Fruit fly (Drosophila melanogaster) whole organism, embryonic: Measurements from ENCODE around the gene ebd1.
A peak's percentile ranks its signal among the peaks of the same experiment; 100 is the strongest.

Experiments used
- Awh ChIP-seq: fragments of 200-800 bp; sonication (Bioruptor generic); IDR thresholded peaks from 2 replicates; pipeline ENCODE4, ENCODE4 v1.3.6; 2022; ENCODE audit warnings: missing biosample characterization, missing genetic modification characterization
- B-H1 ChIP-seq: fragments of 200-800 bp; sonication (Bioruptor generic); IDR thresholded peaks from 3 replicates; pipeline ENCODE4 v1.3.6; 2022; ENCODE audit warnings: missing biosample characterization, missing genetic modification characterization
- CG14965 ChIP-seq: fragments of 200-800 bp; sonication (Bioruptor generic); optimal IDR thresholded peaks from 2 replicates; lab custom pipeline; 2016; ENCODE audit warnings: missing biosample characterization, missing genetic modification characterization, borderline replicate concordance
- CG2120 ChIP-seq: fragments of 200-800 bp; sonication (Bioruptor generic); optimal IDR thresholded peaks from 3 replicates; lab custom pipeline; 2016; ENCODE audit warnings: missing biosample characterization, missing genetic modification characterization
- CG2889 ChIP-seq: fragments of 200-800 bp; sonication (Bioruptor generic); IDR thresholded peaks from 3 replicates; pipeline ENCODE4 v1.3.6; 2022; ENCODE audit warnings: missing biosample characterization, missing genetic modification characterization
- CG4360 ChIP-seq: fragments of 200-800 bp; sonication (Bioruptor generic); IDR thresholded peaks from 2 replicates; pipeline ENCODE4 v1.3.6; 2022; ENCODE audit warnings: missing biosample characterization, missing genetic modification characterization
- CG6689 ChIP-seq: fragments of 200-800 bp; sonication (Bioruptor generic); IDR thresholded peaks from 2 replicates; pipeline ENCODE4 v1.3.6; 2022; ENCODE audit warnings: missing biosample characterization, missing genetic modification characterization
- CG6765 ChIP-seq: fragments of 200-800 bp; sonication (Bioruptor generic); optimal IDR thresholded peaks from 3 replicates; lab custom pipeline; 2017; ENCODE audit warnings: missing biosample characterization, mild to moderate bottlenecking, missing genetic modification characterization
- CG7357 ChIP-seq: fragments of 200-800 bp; sonication (Bioruptor generic); IDR thresholded peaks from 3 replicates; pipeline ENCODE4 v1.3.6; 2022; ENCODE audit warnings: missing biosample characterization, missing genetic modification characterization
- CG9797 ChIP-seq: fragments of 200-800 bp; sonication (Bioruptor generic); optimal IDR thresholded peaks from 3 replicates; lab custom pipeline; 2018; ENCODE audit warnings: missing biosample characterization, mild to moderate bottlenecking, missing genetic modification characterization
- CHES-1-like ChIP-seq: fragments of 200-800 bp; sonication (Bioruptor generic); optimal IDR thresholded peaks from 2 replicates; lab custom pipeline; 2016; ENCODE audit warnings: missing biosample characterization, missing genetic modification characterization
- CkIIα-i1 ChIP-seq: fragments of 200-800 bp; sonication (Bioruptor generic); IDR thresholded peaks from 2 replicates; pipeline ENCODE4 v1.3.6; 2022; ENCODE audit warnings: missing biosample characterization, missing genetic modification characterization
- CrebB ChIP-seq: fragments of 200-800 bp; sonication (Bioruptor generic); optimal IDR thresholded peaks from 3 replicates; lab custom pipeline; 2018; ENCODE audit warnings: missing biosample characterization, mild to moderate bottlenecking, missing genetic modification characterization
- D ChIP-seq, 2 experiments: fragments of 200-800 bp in 1 of 2; fragments of >200 bp in 1 of 2; sonication (Bioruptor generic) in 1 of 2; optimal IDR thresholded peaks; 2 replicates in 1 of 2; 3 replicates in 1 of 2; lab custom pipeline; 2017; ENCODE audit warnings: mild to moderate bottlenecking in 1 of 2, missing biosample characterization in 1 of 2, missing genetic modification characterization in 1 of 2, missing genetic modification reagents in 1 of 2
- Dref ChIP-seq: fragments of 200-800 bp; sonication (Bioruptor generic); IDR thresholded peaks from 2 replicates; pipeline ENCODE4 v1.3.6; 2022; ENCODE audit warnings: missing biosample characterization, missing genetic modification characterization
- E2f2 ChIP-seq: fragments of 200-800 bp; sonication (Bioruptor generic); IDR thresholded peaks from 2 replicates; pipeline ENCODE4 v1.3.6; 2022; ENCODE audit warnings: missing biosample characterization, missing genetic modification characterization
- Eip74EF ChIP-seq, 2 experiments: fragments of 200-800 bp in 1 of 2; fragments of >200 bp in 1 of 2; sonication (Bioruptor generic) in 1 of 2; optimal IDR thresholded peaks; 2 replicates each; lab custom pipeline; 2017 to 2019; ENCODE audit warnings: missing biosample characterization in 2 of 2, missing genetic modification characterization in 2 of 2, mild to moderate bottlenecking in 1 of 2, moderate library complexity in 1 of 2
- Ets65A ChIP-seq: fragments of 200-800 bp; sonication (Bioruptor generic); peaks from one replicate; lab custom pipeline; 2016; ENCODE audit warnings: missing biosample characterization, missing genetic modification characterization
- Ets97D ChIP-seq: fragments of 200-800 bp; sonication (Bioruptor generic); optimal IDR thresholded peaks from 3 replicates; lab custom pipeline; 2016; ENCODE audit warnings: missing biosample characterization, missing genetic modification characterization
- HLH3B ChIP-seq: fragments of 200-800 bp; sonication (Bioruptor generic); IDR thresholded peaks from 2 replicates; pipeline ENCODE4 v1.3.6; 2022; ENCODE audit warnings: missing biosample characterization, missing genetic modification characterization
- Hr51 ChIP-seq, 2 experiments: fragments of 200-800 bp; sonication (Bioruptor generic); optimal IDR thresholded peaks; 2 replicates in 1 of 2; 3 replicates in 1 of 2; lab custom pipeline; 2016 to 2018; ENCODE audit warnings: missing biosample characterization in 2 of 2, missing genetic modification characterization in 2 of 2, mild to moderate bottlenecking in 1 of 2, moderate library complexity in 1 of 2
- Lhr ChIP-seq: fragments of 200-800 bp; sonication (Bioruptor generic); optimal IDR thresholded peaks from 3 replicates; lab custom pipeline; 2017; ENCODE audit warnings: mild to moderate bottlenecking, missing biosample characterization, missing genetic modification reagents, missing genetic modification characterization
- MTF-1 ChIP-seq: fragments of 200-800 bp; sonication (Bioruptor generic); optimal IDR thresholded peaks from 2 replicates; lab custom pipeline; 2018; ENCODE audit warnings: missing biosample characterization, mild to moderate bottlenecking, missing genetic modification characterization, borderline replicate concordance
- Myb ChIP-seq: fragments of 200-800 bp; sonication (Bioruptor generic); optimal IDR thresholded peaks from 2 replicates; lab custom pipeline; 2016; ENCODE audit warnings: missing biosample characterization, missing genetic modification characterization
- Nf-YB ChIP-seq: fragments of 200-800 bp; sonication (Bioruptor generic); optimal IDR thresholded peaks from 3 replicates; lab custom pipeline; 2019; ENCODE audit warnings: missing biosample characterization, mild to moderate bottlenecking, missing genetic modification characterization, moderate library complexity
- Nf-YC ChIP-seq: fragments of 200-800 bp; optimal IDR thresholded peaks from 3 replicates; lab custom pipeline; 2019; ENCODE audit warnings: missing biosample characterization, mild to moderate bottlenecking, missing genetic modification characterization, moderate library complexity
- al ChIP-seq: fragments of 200-800 bp; sonication (Bioruptor generic); IDR thresholded peaks from 2 replicates; pipeline ENCODE4 v1.3.6; 2022; ENCODE audit warnings: missing biosample characterization, missing genetic modification characterization
- chif ChIP-seq, 2 experiments: fragments of 200-800 bp; sonication (Bioruptor generic); optimal IDR thresholded peaks; 3 replicates each; lab custom pipeline; 2016; ENCODE audit warnings: missing biosample characterization in 2 of 2, missing genetic modification characterization in 2 of 2
- crol ChIP-seq: fragments of 200-800 bp; sonication (Bioruptor generic); IDR thresholded peaks from 2 replicates; pipeline ENCODE4 v1.3.6; 2022; ENCODE audit warnings: missing biosample characterization, missing genetic modification characterization
- dati ChIP-seq: fragments of 200-800 bp; sonication (Bioruptor generic); IDR thresholded peaks from 2 replicates; pipeline ENCODE4 v1.3.6; 2022; ENCODE audit warnings: missing biosample characterization, missing genetic modification characterization
- dimm ChIP-seq: fragments of 200-800 bp; sonication (Bioruptor generic); IDR thresholded peaks from 2 replicates; pipeline ENCODE4 v1.3.6; 2022; ENCODE audit warnings: missing biosample characterization, missing genetic modification characterization
- en ChIP-seq: fragments of 200-800 bp; sonication (Bioruptor generic); optimal IDR thresholded peaks from 2 replicates; lab custom pipeline; 2016; ENCODE audit warnings: missing biosample characterization, missing genetic modification characterization
- eve ChIP-seq, 2 experiments: fragments of >200 bp; optimal IDR thresholded peaks; 2 replicates each; lab custom pipeline; 2017; ENCODE audit warnings: missing biosample characterization in 2 of 2, missing genetic modification characterization in 2 of 2
- ewg ChIP-seq: fragments of 200-800 bp; sonication (Bioruptor generic); optimal IDR thresholded peaks from 3 replicates; lab custom pipeline; 2017; ENCODE audit warnings: mild to moderate bottlenecking, missing biosample characterization, missing genetic modification reagents, missing genetic modification characterization
- fu2 ChIP-seq: fragments of 200-800 bp; sonication (Bioruptor generic); optimal IDR thresholded peaks from 2 replicates; lab custom pipeline; 2016; ENCODE audit warnings: missing biosample characterization, missing genetic modification characterization
- gro ChIP-seq: fragments of 200-800 bp; sonication (Bioruptor generic); optimal IDR thresholded peaks from 2 replicates; lab custom pipeline; 2016; ENCODE audit warnings: missing biosample characterization, missing genetic modification characterization
- h ChIP-seq: fragments of >200 bp; optimal IDR thresholded peaks from 2 replicates; lab custom pipeline; 2017
- hbn ChIP-seq: fragments of 200-800 bp; sonication (Bioruptor generic); IDR thresholded peaks from 2 replicates; pipeline ENCODE4 v1.3.6; 2022; ENCODE audit warnings: missing biosample characterization, missing genetic modification characterization; ENCODE audit not compliant: partially characterized antibody
- jing ChIP-seq: fragments of 200-800 bp; sonication (Bioruptor generic); optimal IDR thresholded peaks from 2 replicates; lab custom pipeline; 2018; ENCODE audit warnings: missing biosample characterization, mild to moderate bottlenecking, missing genetic modification characterization
- kay ChIP-seq: fragments of 200-800 bp; sonication (Bioruptor generic); optimal IDR thresholded peaks from 2 replicates; lab custom pipeline; 2016; ENCODE audit warnings: missing biosample characterization, missing genetic modification characterization
- luna ChIP-seq: fragments of 200-800 bp; sonication (Bioruptor generic); optimal IDR thresholded peaks from 2 replicates; lab custom pipeline; 2016; ENCODE audit warnings: missing biosample characterization, missing genetic modification characterization
- odd ChIP-seq: fragments of 200-800 bp; sonication (Bioruptor generic); optimal IDR thresholded peaks from 2 replicates; lab custom pipeline; 2017; ENCODE audit warnings: missing biosample characterization, mild to moderate bottlenecking, missing genetic modification characterization
- pan ChIP-seq, 4 experiments: fragments of >200 bp in 3 of 4; fragments of 200-800 bp in 1 of 4; sonication (Bioruptor generic) in 1 of 4; optimal IDR thresholded peaks in 3 of 4; IDR thresholded peaks in 1 of 4; 2 replicates each; pipeline versions ENCODE4 v1.3.6 to Lab custom; 2017 to 2022; ENCODE audit warnings: missing biosample characterization in 2 of 4, missing genetic modification characterization in 2 of 4, mixed read lengths in 1 of 4
- sna ChIP-seq: fragments of 200-800 bp; sonication (Bioruptor generic); IDR thresholded peaks from 2 replicates; pipeline ENCODE4 v1.3.6; 2022; ENCODE audit warnings: missing biosample characterization, missing genetic modification characterization; ENCODE audit not compliant: partially characterized antibody
- sob ChIP-seq: fragments of 200-800 bp; sonication (Bioruptor generic); IDR thresholded peaks from 2 replicates; pipeline ENCODE4 v1.3.6; 2022; ENCODE audit warnings: missing biosample characterization, missing genetic modification characterization
- sr ChIP-seq: fragments of 200-800 bp; sonication (Bioruptor generic); IDR thresholded peaks from 3 replicates; pipeline ENCODE4 v1.3.6; 2022; ENCODE audit warnings: missing biosample characterization, missing genetic modification characterization
- tna ChIP-seq: fragments of 200-800 bp; sonication (Bioruptor generic); IDR thresholded peaks from 2 replicates; pipeline ENCODE4 v1.3.6; 2022; ENCODE audit warnings: missing biosample characterization, missing genetic modification characterization; ENCODE audit not compliant: partially characterized antibody
- unpg ChIP-seq: fragments of 200-800 bp; sonication (Bioruptor generic); optimal IDR thresholded peaks from 3 replicates; lab custom pipeline; 2018; ENCODE audit warnings: missing biosample characterization, mild to moderate bottlenecking, missing genetic modification characterization, moderate library complexity

Gene ebd1

DNA sequence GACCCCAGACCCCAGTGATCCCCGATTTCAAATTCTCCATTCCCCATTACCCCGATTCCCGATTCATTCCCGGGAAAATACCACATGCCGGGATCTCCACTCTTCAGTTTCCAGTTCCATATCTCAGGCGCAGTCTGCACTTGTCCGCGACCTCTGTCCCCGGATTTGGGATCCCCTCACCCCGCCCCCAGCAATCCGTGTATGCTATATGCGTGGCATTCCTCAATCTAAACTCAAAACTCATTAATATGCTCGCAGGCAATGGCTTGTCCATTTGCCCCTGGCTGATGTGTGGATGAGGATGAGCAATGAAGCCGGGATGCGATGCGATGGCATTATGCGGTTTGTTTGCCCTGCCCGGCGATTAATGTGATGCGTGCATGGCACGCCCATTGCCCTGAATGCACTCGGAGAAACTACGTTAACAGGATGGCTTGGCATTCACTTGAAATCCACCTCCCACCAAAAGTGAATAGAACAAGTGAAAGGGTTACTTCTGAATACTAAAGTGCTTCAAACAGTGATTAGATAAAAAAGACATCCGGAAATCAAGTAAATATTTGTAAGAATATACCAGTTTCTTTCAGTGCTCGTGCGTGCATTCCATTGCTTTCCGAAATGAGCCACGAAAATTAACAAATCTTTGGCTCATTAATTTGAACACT is 40.3 kb upstream of the ebd1 start (continued):
- TF ChIP-seq Ets65A (GFP tag; lab: Kevin White, UChicago) (peak; percentile 98), Eip74EF (GFP tag; optimal IDR thresholded peaks at IDR 0.05; lab: Kevin White, UChicago) (peak in 1 of 2 experiments; percentile 30), h (lab: Kevin White, UChicago) (no peak), Nf-YC (tag; lab: Kevin White, UChicago) (no peak), sr (no peak), eve (GFP tag; optimal IDR thresholded peaks at IDR 0.05; lab: Kevin White, UChicago) (peak; percentile 18 to 48), al (no peak), en (GFP tag; lab: Kevin White, UChicago) (peak; percentile 72), D (optimal IDR thresholded peaks at IDR 0.05; lab: Kevin White, UChicago) (no peak), D (GFP tag; optimal IDR thresholded peaks at IDR 0.05; lab: Kevin White, UChicago) (peak; percentile 86), luna (no peak), CG4360 (GFP tag; lab: Robert Waterston, UW) (0 out of 2 replicates have a peak, but pooled peaks have one; percentile 52), Nf-YB (GFP tag; lab: Kevin White, UChicago) (peak; percentile 65), sob (GFP tag; lab: Robert Waterston, UW) (peak; percentile 10; the same call in 1 of the 2 replicates), CG14965 (GFP tag; lab: Kevin White, UChicago) (peak; percentile 26), Hr51 (GFP tag; optimal IDR thresholded peaks at IDR 0.05; lab: Kevin White, UChicago) (peak in 1 of 2 experiments; percentile 75), crol (peak; percentile 90), CG2889 (GFP tag; lab: Robert Waterston, UW) (0 out of 3 replicates have a peak, but pooled peaks have one; percentile 39), CG2120 (no peak), pan (optimal IDR thresholded peaks at IDR 0.05; lab: Kevin White, UChicago) (no peak), pan (GFP tag; optimal IDR thresholded peaks at IDR 0.05 in 1 of 2, IDR thresholded peaks at IDR 0.05 in 1 of 2) (peak in 1 of 2 experiments; percentile 41), CG6689 (GFP tag; lab: Robert Waterston, UW) (peak; percentile 89), dati (GFP tag; lab: Robert Waterston, UW) (peak; percentile 70), HLH3B (peak; percentile 54; the same call in 1 of the 2 replicates), Lhr (GFP tag; lab: Kevin White, UChicago) (peak; percentile 49), chif (GFP tag; optimal IDR thresholded peaks at IDR 0.05; lab: Kevin White, UChicago) (peak; percentile 84 to 96), tna (GFP tag; lab: Robert Waterston, UW) (no peak), CrebB (tag; lab: Kevin White, UChicago) (peak; percentile 2), Awh (peak; percentile 54), MTF-1 (peak; percentile 48), Ets97D (GFP tag; lab: Kevin White, UChicago) (peak; percentile 11), E2f2 (no peak), sna (GFP tag; lab: Robert Waterston, UW) (no peak), CG7357 (GFP tag; lab: Robert Waterston, UW) (peak; percentile 65; the same call in 1 of the 3 replicates), gro (no peak), CG9797 (GFP tag; lab: Kevin White, UChicago) (no peak), ewg (GFP tag; lab: Kevin White, UChicago) (peak; percentile 55), odd (no peak), CG6765 (GFP tag; lab: Kevin White, UChicago) (no peak), unpg (peak; percentile 82), CkIIα-i1 (GFP tag; lab: Robert Waterston, UW) (no peak), hbn (GFP tag; lab: Robert Waterston, UW) (no peak), dimm (GFP tag; lab: Robert Waterston, UW) (0 out of 2 replicates have a peak, but pooled peaks have one; percentile 29), kay (GFP tag; lab: Kevin White, UChicago) (peak; percentile 8), Myb (GFP tag; lab: Kevin White, UChicago) (peak; percentile 24), jing (GFP tag; lab: Kevin White, UChicago) (peak; percentile 61), Dref (GFP tag; lab: Robert Waterston, UW) (no peak), B-H1 (0 out of 3 replicates have a peak, but pooled peaks have one; percentile 29), fu2 (no peak), CHES-1-like (peak; percentile 65)
